Worm (Caenorhabditis elegans) whole organism, mixed stage, embryonic: Measurements from ENCODE around the gene idpc-2.

ENCODE experiments used
- M03D4.4 ChIP-seq: sonication (generic microtip); optimal IDR thresholded peaks from 2 replicates; lab custom pipeline; 2017; ENCODE audit warnings: mild to moderate bottlenecking, missing genetic modification characterization, missing compliant biosample characterization
- bed-3 ChIP-seq: fragments of 200-800 bp; sonication (Bioruptor generic); optimal IDR thresholded peaks from 3 replicates; lab custom pipeline; 2018; ENCODE audit warnings: mild to moderate bottlenecking, missing genetic modification characterization, moderate library complexity, missing compliant biosample characterization
- blmp-1 ChIP-seq: fragments of 150-350 bp; optimal IDR thresholded peaks from 2 replicates; lab custom pipeline; 2014; ENCODE audit warnings: missing biosample characterization, missing genetic modification characterization
- ceh-39 ChIP-seq: fragments of 150-350 bp; optimal IDR thresholded peaks from 2 replicates; lab custom pipeline; 2014; ENCODE audit warnings: missing biosample characterization, missing genetic modification characterization
- ceh-43 ChIP-seq: fragments of 200-800 bp; sonication (Bioruptor generic); optimal IDR thresholded peaks from 2 replicates; lab custom pipeline; 2018; ENCODE audit warnings: mild to moderate bottlenecking, missing genetic modification characterization, moderate library complexity, missing compliant biosample characterization
- ceh-83 ChIP-seq: fragments of 200-800 bp; sonication (Bioruptor generic); optimal IDR thresholded peaks from 2 replicates; lab custom pipeline; 2018; ENCODE audit warnings: mild to moderate bottlenecking, missing genetic modification characterization, missing compliant biosample characterization
- ces-1 ChIP-seq: fragments of 150-350 bp; optimal IDR thresholded peaks from 2 replicates; lab custom pipeline; 2014; ENCODE audit warnings: missing biosample characterization, missing genetic modification reagents, missing genetic modification characterization
- cnd-1 ChIP-seq: fragments of 200-800 bp; sonication (Bioruptor generic); optimal IDR thresholded peaks from 2 replicates; lab custom pipeline; 2018; ENCODE audit warnings: mild to moderate bottlenecking, missing genetic modification characterization, missing compliant biosample characterization
- drap-1 ChIP-seq: fragments of 200-800 bp; sonication (Bioruptor generic); optimal IDR thresholded peaks from 3 replicates; lab custom pipeline; 2018; ENCODE audit warnings: mild to moderate bottlenecking, missing genetic modification characterization, missing compliant biosample characterization
- elt-1 ChIP-seq: sonication (generic microtip); optimal IDR thresholded peaks from 2 replicates; lab custom pipeline; 2017; ENCODE audit warnings: missing genetic modification characterization, mild to moderate bottlenecking, missing compliant biosample characterization, antibody characterized with exemption, moderate library complexity, borderline replicate concordance; ENCODE audit not compliant: insufficient read depth
- elt-3 ChIP-seq: fragments of 150-350 bp; optimal IDR thresholded peaks from 2 replicates; lab custom pipeline; 2014; ENCODE audit warnings: missing biosample characterization, missing genetic modification characterization
- ham-2 ChIP-seq: fragments of 200-800 bp; sonication (Bioruptor generic); optimal IDR thresholded peaks from 2 replicates; lab custom pipeline; 2018; ENCODE audit warnings: mild to moderate bottlenecking, missing genetic modification characterization, missing compliant biosample characterization
- hlh-1 ChIP-seq: fragments of 150-350 bp; optimal IDR thresholded peaks from 2 replicates; lab custom pipeline; 2014; ENCODE audit warnings: missing biosample characterization, missing genetic modification reagents, missing genetic modification characterization
- lin-32 ChIP-seq: fragments of 200-800 bp; sonication (Bioruptor generic); optimal IDR thresholded peaks from 2 replicates; lab custom pipeline; 2018; ENCODE audit warnings: mild to moderate bottlenecking, missing genetic modification characterization, missing compliant biosample characterization
- lsy-2 ChIP-seq: fragments of 150-350 bp; optimal IDR thresholded peaks from 2 replicates; lab custom pipeline; 2014; ENCODE audit warnings: missing biosample characterization, missing genetic modification characterization
- mab-5 ChIP-seq: fragments of 150-350 bp; optimal IDR thresholded peaks from 2 replicates; lab custom pipeline; 2014; ENCODE audit warnings: missing biosample characterization, missing genetic modification characterization
- mep-1 ChIP-seq: fragments of 150-350 bp; optimal IDR thresholded peaks from 2 replicates; lab custom pipeline; 2017; ENCODE audit warnings: missing biosample characterization, missing genetic modification reagents, missing genetic modification characterization, inconsistent platforms
- mls-2 ChIP-seq: sonication (generic microtip); optimal IDR thresholded peaks from 2 replicates; lab custom pipeline; 2016; ENCODE audit warnings: mild to moderate bottlenecking, missing genetic modification characterization, moderate library complexity, missing compliant biosample characterization
- nhr-12 ChIP-seq: fragments of 150-350 bp; optimal IDR thresholded peaks from 2 replicates; lab custom pipeline; 2014; ENCODE audit warnings: missing biosample characterization, missing genetic modification characterization
- nhr-2 ChIP-seq: fragments of 150-350 bp; optimal IDR thresholded peaks from 2 replicates; lab custom pipeline; 2014; ENCODE audit warnings: missing biosample characterization, missing genetic modification characterization
- nhr-237 ChIP-seq: fragments of 150-350 bp; optimal IDR thresholded peaks from 2 replicates; lab custom pipeline; 2014; ENCODE audit warnings: missing biosample characterization, missing genetic modification characterization
- nhr-28 ChIP-seq: fragments of 150-350 bp; optimal IDR thresholded peaks from 2 replicates; lab custom pipeline; 2014; ENCODE audit warnings: missing biosample characterization, missing genetic modification characterization
- pha-4 ChIP-seq: fragments of 150-350 bp; optimal IDR thresholded peaks from 2 replicates; lab custom pipeline; 2018; ENCODE audit warnings: missing biosample characterization, missing genetic modification reagents, missing genetic modification characterization
- sem-2 ChIP-seq: fragments of 200-800 bp; sonication (Bioruptor generic); optimal IDR thresholded peaks from 2 replicates; lab custom pipeline; 2018; ENCODE audit warnings: mild to moderate bottlenecking, missing genetic modification characterization, missing compliant biosample characterization
- snpc-4 ChIP-seq: fragments of 150-350 bp; optimal IDR thresholded peaks from 2 replicates; lab custom pipeline; 2014; ENCODE audit warnings: missing biosample characterization, missing genetic modification characterization
- sptf-1 ChIP-seq: sonication (generic microtip); optimal IDR thresholded peaks from 2 replicates; lab custom pipeline; 2017; ENCODE audit warnings: mild to moderate bottlenecking, missing genetic modification characterization, moderate library complexity, missing compliant biosample characterization
- tbx-8 ChIP-seq: fragments of 200-800 bp; sonication (Bioruptor generic); optimal IDR thresholded peaks from 2 replicates; lab custom pipeline; 2018; ENCODE audit warnings: mild to moderate bottlenecking, missing genetic modification characterization, moderate library complexity, missing compliant biosample characterization
- unc-120 ChIP-seq: sonication (generic microtip); optimal IDR thresholded peaks from 2 replicates; lab custom pipeline; 2017; ENCODE audit warnings: missing genetic modification characterization, missing compliant biosample characterization; ENCODE audit not compliant: poor library complexity, severe bottlenecking
- unc-39 ChIP-seq: fragments of 150-350 bp; optimal IDR thresholded peaks from 2 replicates; lab custom pipeline; 2014; ENCODE audit warnings: missing biosample characterization, missing genetic modification characterization
- unc-62 ChIP-seq: fragments of 150-350 bp; optimal IDR thresholded peaks from 2 replicates; lab custom pipeline; 2014; ENCODE audit warnings: missing biosample characterization, missing genetic modification reagents, missing genetic modification characterization
- zip-8 ChIP-seq: fragments of 150-350 bp; optimal IDR thresholded peaks from 2 replicates; lab custom pipeline; 2014; ENCODE audit warnings: missing biosample characterization, missing genetic modification characterization
- ztf-11 ChIP-seq: fragments of 150-350 bp; optimal IDR thresholded peaks from 2 replicates; lab custom pipeline; 2014; ENCODE audit warnings: missing biosample characterization, missing genetic modification characterization

The idpc-2 gene

ce11 chrV:8657911-8658310, 36.8 kb upstream of the idpc-2 start:
- TF ChIP-seq cnd-1 (tag; lab: Kevin White, UChicago) = no peak
- TF ChIP-seq nhr-12 (tag; lab: Kevin White, UChicago) = no peak
- no peak for TF ChIP-seq unc-62 (GFP tag; lab: Kevin White, UChicago)
- TF ChIP-seq lin-32 (GFP tag; lab: Kevin White, UChicago) = no peak
- TF ChIP-seq zip-8 (tag; lab: Kevin White, UChicago) = no peak
- no peak for TF ChIP-seq nhr-28 (tag; lab: Kevin White, UChicago)
- TF ChIP-seq mep-1 (tag; lab: Kevin White, UChicago) = no peak
- TF ChIP-seq M03D4.4 (tag; lab: Kevin White, UChicago) = no peak
- no peak for TF ChIP-seq ztf-11 (tag; lab: Kevin White, UChicago)
- no peak for TF ChIP-seq nhr-237 (tag; lab: Kevin White, UChicago)
- no peak for TF ChIP-seq unc-39 (tag; lab: Kevin White, UChicago)
- TF ChIP-seq mls-2 (tag; lab: Kevin White, UChicago) = no peak
- TF ChIP-seq elt-1 (tag; lab: Kevin White, UChicago) = no peak
- TF ChIP-seq snpc-4 (tag; lab: Kevin White, UChicago) = no peak
- no peak for TF ChIP-seq ceh-83
- no peak for TF ChIP-seq sem-2 (GFP tag; lab: Kevin White, UChicago)
- no peak for TF ChIP-seq bed-3 (GFP tag; lab: Kevin White, UChicago)
- no peak for TF ChIP-seq ces-1 (GFP tag; lab: Kevin White, UChicago)
- TF ChIP-seq mab-5 = no peak
- TF ChIP-seq tbx-8 (GFP tag; lab: Kevin White, UChicago) = no peak

ce11 chrV:8654460-8655419, 33.6 kb upstream of the idpc-2 start:
- TF ChIP-seq nhr-28 (tag; lab: Kevin White, UChicago) (no peak), hlh-1 (tag; lab: Kevin White, UChicago) (peak; percentile 85), unc-62 (GFP tag; lab: Kevin White, UChicago) (peak; percentile 62), blmp-1 (tag; lab: Kevin White, UChicago) (no peak), unc-120 (tag; lab: Kevin White, UChicago) (peak; percentile 15)

- peak; percentile 41 for TF ChIP-seq unc-62 (GFP tag; lab: Kevin White, UChicago)
- no peak for TF ChIP-seq ham-2 (GFP tag; lab: Kevin White, UChicago)
- no peak for TF ChIP-seq cnd-1 (tag; lab: Kevin White, UChicago)
- TF ChIP-seq nhr-2 (tag; lab: Kevin White, UChicago) = no peak
- no peak for TF ChIP-seq mls-2 (tag; lab: Kevin White, UChicago)
- no peak for TF ChIP-seq lsy-2
- TF ChIP-seq nhr-28 (tag; lab: Kevin White, UChicago) = no peak
- TF ChIP-seq pha-4 (tag; lab: Kevin White, UChicago) = no peak
- TF ChIP-seq unc-39 (tag; lab: Kevin White, UChicago) = no peak
- TF ChIP-seq, all 35 proteins: peak for 1
Observed at ce11 chrV:8653080-8653821, 32.1 kb upstream of the idpc-2 start.

ce11 chrV:8652177-8652576, 31.1 kb upstream of the idpc-2 start:
- TF ChIP-seq ceh-39 (tag; lab: Kevin White, UChicago) = no peak
- TF ChIP-seq mls-2 (tag; lab: Kevin White, UChicago) = no peak
- TF ChIP-seq ces-1 (GFP tag; lab: Kevin White, UChicago) = no peak
- TF ChIP-seq unc-39 (tag; lab: Kevin White, UChicago) = no peak
- no peak for TF ChIP-seq unc-62 (GFP tag; lab: Kevin White, UChicago)
- no peak for TF ChIP-seq lin-32 (GFP tag; lab: Kevin White, UChicago)
- no peak for TF ChIP-seq tbx-8 (GFP tag; lab: Kevin White, UChicago)
- TF ChIP-seq bed-3 (GFP tag; lab: Kevin White, UChicago) = no peak
- no peak for TF ChIP-seq elt-3
- TF ChIP-seq drap-1 (GFP tag; lab: Kevin White, UChicago) = no peak
- no peak for TF ChIP-seq mab-5
- TF ChIP-seq sem-2 (GFP tag; lab: Kevin White, UChicago) = no peak
- no peak for TF ChIP-seq mep-1 (tag; lab: Kevin White, UChicago)
- TF ChIP-seq blmp-1 (tag; lab: Kevin White, UChicago) = no peak
- TF ChIP-seq elt-1 (tag; lab: Kevin White, UChicago) = no peak
- TF ChIP-seq ceh-43 (GFP tag; lab: Kevin White, UChicago) = no peak
- no peak for TF ChIP-seq nhr-28 (tag; lab: Kevin White, UChicago)
- TF ChIP-seq ztf-11 (tag; lab: Kevin White, UChicago) = no peak
- TF ChIP-seq sptf-1 (tag; lab: Kevin White, UChicago) = no peak
- no peak for TF ChIP-seq ceh-83
